Fruit fly (Drosophila melanogaster): ENCODE data around the gene Bcs1.
A peak's percentile ranks its signal among the peaks of the same experiment; 100 is the strongest.

- TF ChIP-seq esn (GFP tag; optimal IDR thresholded peaks at IDR 0.05) (peak; percentile 97), Eip78C (GFP tag) (peak; percentile 95), Gug (GFP tag; IDR thresholded peaks at IDR 0.05) (peak; percentile 69), lz (GFP tag; optimal IDR thresholded peaks at IDR 0.05) (peak; percentile 97), Hr38 (GFP tag; optimal IDR thresholded peaks at IDR 0.05) (no peak), Hr39 (GFP tag; optimal IDR thresholded peaks at IDR 0.05) (peak; percentile 93), Lpt (GFP tag; optimal IDR thresholded peaks at IDR 0.05) (peak; percentile 78), Blimp-1 (GFP tag; optimal IDR thresholded peaks at IDR 0.05) (peak; percentile 90), CG9139 (GFP tag; optimal IDR thresholded peaks at IDR 0.05) (peak; percentile 91), fkh (GFP tag; optimal IDR thresholded peaks at IDR 0.05) (peak; percentile 90), ss (GFP tag; optimal IDR thresholded peaks at IDR 0.05) (peak; percentile 81 to 94)
Measured at dm6 chr2L:10200847-10201246, 21.6 kb upstream of the Bcs1 start, which contains the start of the genes Ripalpha and RpL7.
